Worm (Caenorhabditis elegans) whole organism, L4 larva: ENCODE results near the gene ugt-16.

ENCODE experiments used
- D1046.2 ChIP-seq: fragments of 200-800 bp; sonication (Bioruptor generic); IDR thresholded peaks from 2 replicates; pipeline ENCODE4 v1.3.6; 2022; ENCODE audit warnings: missing genetic modification characterization, missing compliant biosample characterization
- F26F4.8 ChIP-seq: fragments of 200-800 bp; sonication (Bioruptor generic); conservative IDR thresholded peaks from 2 replicates; pipeline ENCODE4 v1.3.6; 2022; ENCODE audit warnings: missing genetic modification characterization, missing compliant biosample characterization
- T26A8.4 ChIP-seq: fragments of 200-800 bp; sonication (Bioruptor generic); IDR thresholded peaks from 2 replicates; pipeline ENCODE4 v1.3.6; 2022; ENCODE audit warnings: missing genetic modification characterization, missing compliant biosample characterization
- Y105C5A.15 ChIP-seq: fragments of 200-800 bp; sonication (Bioruptor generic); IDR thresholded peaks from 2 replicates; pipeline ENCODE4 v1.3.6; 2022; ENCODE audit warnings: missing genetic modification characterization, missing compliant biosample characterization
- Y5F2A.4 ChIP-seq: fragments of 200-800 bp; sonication (Bioruptor generic); optimal IDR thresholded peaks from 2 replicates; lab custom pipeline; 2018; ENCODE audit warnings: mild to moderate bottlenecking, missing genetic modification characterization, missing compliant biosample characterization
- ZK546.5 ChIP-seq, 2 experiments: sonication (generic microtip); optimal IDR thresholded peaks; 2 replicates each; lab custom pipeline; 2017; ENCODE audit warnings: missing biosample characterization in 2 of 2, missing genetic modification characterization in 2 of 2
- ama-1 ChIP-seq: fragments of 150-350 bp; optimal IDR thresholded peaks from 2 replicates; lab custom pipeline; 2014; ENCODE audit warnings: inconsistent platforms, mixed read lengths
- ceh-20 ChIP-seq: fragments of 200-800 bp; sonication (Bioruptor generic); IDR thresholded peaks from 2 replicates; pipeline ENCODE4 v1.3.6; 2022; ENCODE audit warnings: missing genetic modification reagents, missing genetic modification characterization, missing compliant biosample characterization
- daf-16 ChIP-seq, 3 experiments: sonication (generic microtip); optimal IDR thresholded peaks; 2 replicates each; lab custom pipeline; 2016 to 2017; ENCODE audit warnings: missing genetic modification characterization in 3 of 3, missing genetic modification reagents in 3 of 3, mild to moderate bottlenecking in 2 of 3, missing compliant biosample characterization in 2 of 3, missing biosample characterization in 1 of 3, moderate library complexity in 1 of 3
- dmd-6 ChIP-seq: fragments of 200-800 bp; sonication (Bioruptor generic); IDR thresholded peaks from 2 replicates; pipeline ENCODE4 v1.3.6; 2022; ENCODE audit warnings: missing genetic modification reagents, missing genetic modification characterization, missing compliant biosample characterization
- duxl-1 ChIP-seq: sonication (generic microtip); optimal IDR thresholded peaks from 2 replicates; lab custom pipeline; 2016; ENCODE audit warnings: mild to moderate bottlenecking, missing genetic modification characterization, moderate library complexity, missing compliant biosample characterization; ENCODE audit not compliant: poor library complexity
- dve-1 ChIP-seq: sonication (generic microtip); optimal IDR thresholded peaks from 2 replicates; lab custom pipeline; 2017; ENCODE audit warnings: antibody characterized with exemption, mild to moderate bottlenecking, missing genetic modification characterization, missing compliant biosample characterization; ENCODE audit not compliant: insufficient read depth
- fos-1 ChIP-seq: fragments of 150-350 bp; optimal IDR thresholded peaks from 2 replicates; lab custom pipeline; 2014; ENCODE audit warnings: missing biosample characterization, missing genetic modification characterization
- hlh-30 ChIP-seq: sonication (generic microtip); optimal IDR thresholded peaks from 2 replicates; lab custom pipeline; 2017; ENCODE audit warnings: antibody characterized with exemption, mild to moderate bottlenecking, missing genetic modification characterization, missing compliant biosample characterization; ENCODE audit not compliant: insufficient read depth
- hmg-1.1 ChIP-seq: fragments of 200-800 bp; sonication (Bioruptor generic); IDR thresholded peaks from 2 replicates; pipeline ENCODE4 v1.3.6; 2022; ENCODE audit warnings: missing genetic modification reagents, missing genetic modification characterization, missing compliant biosample characterization
- jun-1 ChIP-seq: fragments of 150-350 bp; optimal IDR thresholded peaks from 2 replicates; lab custom pipeline; 2014; ENCODE audit warnings: missing biosample characterization, missing genetic modification reagents, missing genetic modification characterization
- lin-13 ChIP-seq: fragments of 150-350 bp; optimal IDR thresholded peaks from 2 replicates; lab custom pipeline; 2014; ENCODE audit warnings: missing biosample characterization, missing genetic modification reagents, missing genetic modification characterization
- lin-15B ChIP-seq: fragments of 150-350 bp; sonication (generic microtip); optimal IDR thresholded peaks from 3 replicates; lab custom pipeline; 2014; ENCODE audit warnings: missing biosample characterization, missing genetic modification characterization
- lin-29 ChIP-seq: fragments of 200-800 bp; sonication (Bioruptor generic); IDR thresholded peaks from 2 replicates; pipeline ENCODE4 v1.3.6; 2022; ENCODE audit warnings: missing genetic modification reagents, missing genetic modification characterization, missing compliant biosample characterization
- mdl-1 ChIP-seq, 2 experiments: fragments of 150-350 bp in 1 of 2; sonication (generic microtip) in 1 of 2; optimal IDR thresholded peaks; 2 replicates each; lab custom pipeline; 2014 to 2017; ENCODE audit warnings: missing biosample characterization in 2 of 2, missing genetic modification characterization in 2 of 2
- mdt-29 ChIP-seq: fragments of 200-800 bp; sonication (Bioruptor generic); IDR thresholded peaks from 2 replicates; pipeline ENCODE4 v1.3.6; 2022; ENCODE audit warnings: missing genetic modification reagents, missing genetic modification characterization, missing compliant biosample characterization
- mxl-2 ChIP-seq: fragments of 200-800 bp; sonication (Bioruptor generic); conservative IDR thresholded peaks from 2 replicates; pipeline ENCODE4 v1.3.6; 2022; ENCODE audit warnings: missing genetic modification reagents, missing genetic modification characterization, missing compliant biosample characterization
- nhr-11 ChIP-seq: fragments of 150-350 bp; optimal IDR thresholded peaks from 2 replicates; lab custom pipeline; 2014; ENCODE audit warnings: missing biosample characterization, missing genetic modification characterization
- nhr-111 ChIP-seq: fragments of 200-800 bp; sonication (Bioruptor generic); optimal IDR thresholded peaks from 2 replicates; lab custom pipeline; 2018; ENCODE audit warnings: mild to moderate bottlenecking, missing genetic modification characterization, missing compliant biosample characterization
- nhr-28 ChIP-seq: fragments of 150-350 bp; optimal IDR thresholded peaks from 2 replicates; lab custom pipeline; 2014; ENCODE audit warnings: missing biosample characterization, missing genetic modification characterization
- nhr-6 ChIP-seq: fragments of 150-350 bp; optimal IDR thresholded peaks from 2 replicates; lab custom pipeline; 2014; ENCODE audit warnings: missing biosample characterization, missing genetic modification characterization
- pqm-1 ChIP-seq: sonication (generic microtip); optimal IDR thresholded peaks from 2 replicates; lab custom pipeline; 2017; ENCODE audit warnings: missing biosample characterization, missing genetic modification characterization
- rbr-2 ChIP-seq: sonication (generic microtip); optimal IDR thresholded peaks from 2 replicates; lab custom pipeline; 2016; ENCODE audit warnings: missing genotype, missing genetic modification characterization, missing compliant biosample characterization
- skn-1 ChIP-seq: fragments of 150-350 bp; optimal IDR thresholded peaks from 2 replicates; lab custom pipeline; 2014; ENCODE audit warnings: missing biosample characterization, missing genetic modification characterization
- spr-1 ChIP-seq: sonication (generic microtip); optimal IDR thresholded peaks from 2 replicates; lab custom pipeline; 2016; ENCODE audit warnings: mild to moderate bottlenecking, missing genetic modification characterization, missing compliant biosample characterization
- spr-3 ChIP-seq: fragments of 200-800 bp; sonication (Bioruptor generic); optimal IDR thresholded peaks from 2 replicates; lab custom pipeline; 2018; ENCODE audit warnings: mild to moderate bottlenecking, missing genetic modification characterization, missing compliant biosample characterization
- tra-1 ChIP-seq: fragments of 200-800 bp; sonication (Bioruptor generic); IDR thresholded peaks from 2 replicates; pipeline ENCODE4 v1.3.6; 2022; ENCODE audit warnings: missing genetic modification reagents, missing genetic modification characterization, missing compliant biosample characterization
- unc-130 ChIP-seq: sonication (generic microtip); optimal IDR thresholded peaks from 2 replicates; lab custom pipeline; 2016; ENCODE audit warnings: missing genetic modification reagents, missing genetic modification characterization, missing compliant biosample characterization
- unc-39 ChIP-seq: sonication (generic microtip); optimal IDR thresholded peaks from 2 replicates; lab custom pipeline; 2017; ENCODE audit warnings: missing biosample characterization, missing genetic modification characterization
- unc-62 ChIP-seq, 3 experiments: fragments of 150-350 bp in 1 of 3; sonication (generic microtip); optimal IDR thresholded peaks in 2 of 3; peaks in 1 of 3; 1 replicate in 1 of 3; 2 replicates in 2 of 3; lab custom pipeline; 2014 to 2017; ENCODE audit warnings: missing biosample characterization in 3 of 3, missing genetic modification characterization in 3 of 3, missing genetic modification reagents in 3 of 3, missing genotype in 1 of 3
- zfp-3 ChIP-seq: fragments of 200-800 bp; sonication (Bioruptor generic); conservative IDR thresholded peaks from 2 replicates; pipeline ENCODE4 v1.3.6; 2022; ENCODE audit warnings: missing genetic modification reagents, missing genetic modification characterization, missing compliant biosample characterization

Gene ugt-16

DNA sequence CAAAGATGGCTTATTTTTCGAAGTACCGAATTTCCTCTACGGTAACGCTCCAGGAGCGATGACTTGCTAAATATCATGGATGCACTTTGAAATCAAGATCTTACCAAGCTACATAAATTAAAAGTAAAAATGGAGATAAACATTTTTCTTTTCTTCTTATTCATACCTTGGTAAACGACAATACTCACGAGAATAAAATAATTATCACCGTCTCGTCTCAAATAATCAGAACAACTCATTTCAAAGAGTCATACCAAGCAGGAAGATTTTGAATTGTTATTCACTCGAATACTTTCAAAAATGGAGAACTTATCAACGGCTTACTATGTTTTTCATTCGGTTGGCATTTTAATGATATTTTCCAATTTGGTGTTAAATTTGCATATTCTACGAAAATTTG, 21.6 kb upstream of the ugt-16 start, which contains the start of gene srbc-45:
TSS of gene srbc-45 (plus strand) at position 301 of the 400 bp plus-strand sequence.
- no peak for TF ChIP-seq tra-1 (GFP tag; lab: Robert Waterston, UW)
- TF ChIP-seq hlh-30 (tag; lab: Kevin White, UChicago), result no peak

ce11 chrV:12806190-12806589, 18.6 kb upstream of the ugt-16 start, which contains the start of gene ZC443.7:
Gene ZC443.7, plus strand, starts transcription at chrV:12806490.
- TF ChIP-seq hlh-30 (tag; lab: Kevin White, UChicago), result no peak
- TF ChIP-seq unc-130 (GFP tag; lab: Kevin White, UChicago), result no peak
- no peak for TF ChIP-seq spr-1
- TF ChIP-seq lin-29 (GFP tag; lab: Robert Waterston, UW), result no peak
- no peak for TF ChIP-seq ZK546.5 (tag; optimal IDR thresholded peaks at IDR 0.05; lab: Kevin White, UChicago)
- TF ChIP-seq nhr-11 (tag; lab: Kevin White, UChicago), result no peak
- no peak for TF ChIP-seq mxl-2 (GFP tag; lab: Robert Waterston, UW)
- TF ChIP-seq skn-1 (tag; lab: Kevin White, UChicago), result no peak
- no peak for TF ChIP-seq nhr-111 (GFP tag; lab: Kevin White, UChicago)
- no peak for TF ChIP-seq daf-16 (GFP tag; optimal IDR thresholded peaks at IDR 0.05; lab: Kevin White, UChicago)
- no peak for TF ChIP-seq daf-16 (tag; optimal IDR thresholded peaks at IDR 0.05; lab: Kevin White, UChicago)
- TF ChIP-seq, all 104 proteins: peak for 0

DNA sequence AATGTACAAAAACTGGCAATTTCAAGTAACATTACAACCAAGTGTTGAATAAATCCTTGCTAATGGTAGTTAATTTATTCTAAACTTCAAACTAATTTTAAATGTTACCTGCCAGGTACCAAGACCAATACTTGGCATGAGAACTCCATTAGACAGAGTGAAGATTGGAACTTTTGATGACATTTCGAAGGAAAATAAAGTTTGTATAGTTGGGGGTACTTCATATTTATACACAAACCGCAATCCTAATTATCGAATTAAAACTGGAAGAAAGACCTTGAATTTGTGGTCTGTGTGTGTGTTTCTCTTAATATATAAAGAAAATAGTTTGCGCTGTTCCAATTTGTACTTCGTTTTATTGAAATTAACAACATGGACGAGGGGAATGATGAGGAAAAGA, 14.9 kb upstream of the ugt-16 start, which contains the start of gene ZC443.1:
TSS of gene ZC443.1 (minus strand) at position 205 of the 400 bp plus-strand sequence.
- TF ChIP-seq lin-15B (no peak), fos-1 (tag; lab: Kevin White, UChicago) (no peak), nhr-6 (tag; lab: Kevin White, UChicago) (no peak), Y5F2A.4 (no peak), dve-1 (no peak), nhr-28 (tag; lab: Kevin White, UChicago) (no peak), ceh-20 (no peak), D1046.2 (GFP tag; lab: Robert Waterston, UW) (no peak), mdt-29 (GFP tag; lab: Robert Waterston, UW) (no peak), rbr-2 (tag; lab: Kevin White, UChicago) (no peak), unc-39 (tag; lab: Kevin White, UChicago) (no peak), F26F4.8 (no peak), mxl-2 (GFP tag; lab: Robert Waterston, UW) (no peak), dmd-6 (GFP tag; lab: Robert Waterston, UW) (no peak)

ce11 chrV:12811126-12811525, 13.7 kb upstream of the ugt-16 start, which contains the start of gene ZC443.2:
Gene ZC443.2, minus strand, starts transcription at chrV:12811192.
- TF ChIP-seq pqm-1 (tag; lab: Kevin White, UChicago), result no peak
- peak in 1 of 2 experiments; percentile 1 for TF ChIP-seq unc-62 (GFP tag; optimal IDR thresholded peaks at IDR 0.05 in 1 of 2; lab: Kevin White, UChicago)
- no peak for TF ChIP-seq unc-62 (tag; optimal IDR thresholded peaks at IDR 0.05; lab: Kevin White, UChicago)
- no peak for TF ChIP-seq hmg-1.1
- TF ChIP-seq, all 104 proteins: peak for 1

- TF ChIP-seq ama-1 (lab: Kevin White, UChicago), result peak; percentile 13
- TF ChIP-seq Y105C5A.15 (GFP tag; lab: Robert Waterston, UW), result no peak
- peak; percentile 6; the same call in 1 of the 2 replicates for TF ChIP-seq zfp-3
- no peak for TF ChIP-seq lin-13 (GFP tag; lab: Kevin White, UChicago)
- TF ChIP-seq jun-1 (tag; lab: Kevin White, UChicago), result no peak
- peak; percentile 40 for TF ChIP-seq T26A8.4 (GFP tag; lab: Robert Waterston, UW)
- TF ChIP-seq mdl-1 (tag; optimal IDR thresholded peaks at IDR 0.05; lab: Kevin White, UChicago), result no peak
- TF ChIP-seq ZK546.5 (tag; optimal IDR thresholded peaks at IDR 0.05; lab: Kevin White, UChicago), result no peak
- TF ChIP-seq hlh-30 (tag; lab: Kevin White, UChicago), result no peak
- TF ChIP-seq duxl-1 (tag; lab: Kevin White, UChicago), result no peak
- no peak for TF ChIP-seq spr-3 (GFP tag; lab: Kevin White, UChicago)
- TF ChIP-seq hmg-1.1, result 0 out of 2 replicates have a peak, but pooled peaks have one; percentile 15
- TF ChIP-seq, all 104 proteins: peak for 4
These were observed 13.0 kb upstream of the ugt-16 start for ce11 chrV:12811810-12812209.
